Worm (Caenorhabditis elegans): ENCODE measurements around the gene Y38E10A.33.

DNA sequence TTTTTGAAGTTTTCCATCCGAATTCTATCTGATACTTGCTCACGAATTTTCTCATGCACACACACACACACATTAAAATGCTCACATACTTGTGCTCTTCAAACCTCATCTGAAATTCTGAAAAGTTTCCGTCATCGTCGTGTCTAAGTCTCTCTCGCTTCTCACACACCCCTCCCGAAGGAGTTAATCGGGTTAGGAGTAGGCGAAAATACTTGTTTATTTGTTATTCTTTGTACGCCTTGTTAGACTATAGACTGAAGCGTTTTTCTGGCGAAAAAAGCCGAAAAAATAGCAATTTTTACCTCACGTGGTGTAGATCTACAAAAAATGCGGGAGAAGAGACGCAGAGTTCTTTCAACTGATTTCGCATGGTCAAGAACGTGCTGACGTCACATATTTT, 11.5 kb upstream of the Y38E10A.33 start:
- no peak for TF ChIP-seq ctbp-1 (GFP tag; IDR thresholded peaks at IDR 0.05)
- no peak for TF ChIP-seq ztf-11 (tag; optimal IDR thresholded peaks at IDR 0.05)
- TF ChIP-seq nhr-237 (tag; optimal IDR thresholded peaks at IDR 0.05): no peak
- TF ChIP-seq mdl-1 (tag; optimal IDR thresholded peaks at IDR 0.05): no peak
- no peak for TF ChIP-seq F37D6.2 (tag; optimal IDR thresholded peaks at IDR 0.05)
- TF ChIP-seq lsy-2 (tag; optimal IDR thresholded peaks at IDR 0.05): no peak
- no peak for TF ChIP-seq lin-39 (tag; optimal IDR thresholded peaks at IDR 0.05)
- no peak for TF ChIP-seq tra-1 (GFP tag; IDR thresholded peaks at IDR 0.05)
- no peak for TF ChIP-seq Y75B8A.6 (GFP tag; IDR thresholded peaks at IDR 0.05)
- TF ChIP-seq attf-4 (tag; optimal IDR thresholded peaks at IDR 0.05): no peak
- no peak for TF ChIP-seq nhr-25 (tag; optimal IDR thresholded peaks at IDR 0.05; ENCODE audit: borderline replicate concordance, insufficient read depth)

All from whole organism, L4 larva.